Fruit fly (Drosophila melanogaster): Measurements from ENCODE around the gene Cht5.

The Cht5 gene

DNA sequence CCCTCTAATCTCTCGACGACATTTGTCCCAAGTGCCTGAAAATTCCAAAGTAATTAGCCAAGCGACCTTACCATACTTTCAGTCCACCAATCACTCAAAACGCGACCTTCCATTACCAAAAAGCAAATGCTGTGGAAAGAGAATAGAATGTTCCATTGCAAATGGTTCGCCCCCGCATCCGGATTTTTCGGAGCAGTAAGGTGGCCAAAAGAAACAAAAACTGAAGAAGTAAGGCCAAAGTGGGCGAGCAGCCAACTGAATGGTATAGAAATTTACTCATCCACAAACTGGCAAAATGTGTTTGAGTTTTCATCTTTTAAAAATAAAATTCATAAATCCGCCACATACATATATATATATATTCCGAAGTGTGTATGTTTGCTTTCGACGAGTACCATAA lies 6.0 kb downstream of the Cht5 start:
- TF ChIP-seq CTCF (optimal IDR thresholded peaks at IDR 0.05) (no peak), CG8478 (optimal IDR thresholded peaks at IDR 0.05) (no peak)

DNA sequence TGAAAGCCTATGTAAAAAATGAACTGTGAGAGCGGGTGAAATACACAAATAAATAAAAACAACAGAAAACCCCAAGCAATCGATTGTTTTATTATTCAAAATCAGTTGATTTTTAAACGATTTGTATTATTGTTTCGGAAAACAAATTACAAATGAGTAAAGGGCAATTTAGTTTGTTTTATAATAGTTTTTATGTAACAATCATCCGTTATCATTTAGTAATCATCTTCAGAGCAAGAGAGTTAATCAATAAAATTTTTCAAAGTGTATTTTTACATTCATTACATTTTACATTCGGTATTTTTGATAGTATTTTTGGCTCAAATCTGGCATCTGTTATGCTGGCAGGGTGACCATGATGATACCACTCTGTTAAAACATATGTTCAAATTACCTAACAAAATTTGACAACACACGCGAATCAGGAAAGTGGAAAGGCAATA lies 11.9 kb downstream of the Cht5 start, which contains the start of the genes CG42375 and CG9288:
Gene CG42375 (plus strand): TSS at position 384 of the 443 bp plus-strand sequence.
Gene CG9288 (plus strand): TSS at position 384 of the 443 bp plus-strand sequence.
- TF ChIP-seq CTCF (optimal IDR thresholded peaks at IDR 0.05) (no peak), CG8478 (optimal IDR thresholded peaks at IDR 0.05) (no peak)

DNA sequence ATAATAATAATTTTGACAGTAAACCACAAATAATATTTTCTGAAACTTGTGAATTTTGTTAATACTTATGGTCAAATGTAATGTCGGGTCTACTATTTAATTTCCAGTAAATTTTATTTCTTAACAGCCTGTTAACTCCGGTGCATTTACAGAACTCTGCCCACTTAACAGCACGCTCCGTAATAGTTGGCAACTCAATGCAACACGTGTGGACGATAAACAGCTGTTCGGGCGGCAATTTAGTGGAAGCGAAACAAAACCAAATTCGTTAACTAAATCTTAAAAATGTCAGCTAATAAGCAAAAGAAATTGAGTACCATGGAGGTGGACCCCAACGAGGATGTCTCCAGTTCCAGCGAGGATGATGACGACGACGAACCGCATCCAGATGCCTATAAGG lies 13.4 kb downstream of the Cht5 start, which contains the start of gene CG9286:
Gene CG9286 (plus strand): TSS at position 196 of the 400 bp plus-strand sequence.
- no peak for TF ChIP-seq CG8478 (optimal IDR thresholded peaks at IDR 0.05)
- TF ChIP-seq CTCF (optimal IDR thresholded peaks at IDR 0.05) = no peak

- TF ChIP-seq CG8478 (optimal IDR thresholded peaks at IDR 0.05) (no peak), CTCF (optimal IDR thresholded peaks at IDR 0.05) (no peak)
Measured at dm6 chr3R:13782035-13782434, 14.7 kb downstream of the Cht5 start, which contains the start of gene Dip-B. Gene Dip-B, plus strand, starts transcription at chr3R:13782288.

- no peak for TF ChIP-seq CTCF (optimal IDR thresholded peaks at IDR 0.05)
- TF ChIP-seq CG8478 (optimal IDR thresholded peaks at IDR 0.05) = no peak
Measured at dm6 chr3R:13782578-13782977, 15.2 kb downstream of the Cht5 start.

dm6 chr3R:13783397-13783796 lies 16.0 kb downstream of the Cht5 start:
- TF ChIP-seq CTCF (optimal IDR thresholded peaks at IDR 0.05) (no peak), CG8478 (optimal IDR thresholded peaks at IDR 0.05) (no peak)

- TF ChIP-seq CTCF (optimal IDR thresholded peaks at IDR 0.05) = no peak
- no peak for TF ChIP-seq CG8478 (optimal IDR thresholded peaks at IDR 0.05)
Measured at dm6 chr3R:13785895-13786294, 18.5 kb downstream of the Cht5 start.

DNA sequence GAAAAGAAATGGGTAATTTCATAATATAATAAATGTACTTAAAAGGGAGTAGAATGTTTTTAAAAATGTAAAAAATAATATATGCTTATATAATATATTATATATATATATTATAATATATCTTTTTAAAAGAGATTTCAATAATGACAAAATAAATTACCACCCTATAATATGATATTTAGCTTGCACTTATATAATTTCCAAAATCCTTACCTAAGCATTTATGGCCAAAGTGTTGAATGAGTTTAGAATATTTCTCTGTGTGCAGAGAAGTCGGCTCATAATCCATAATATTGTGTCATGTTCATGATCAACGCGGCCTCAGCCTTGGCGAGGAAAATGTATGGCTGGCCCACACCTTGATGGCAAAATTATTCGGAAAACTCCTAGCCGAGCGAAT lies 20.9 kb downstream of the Cht5 start:
- no peak for TF ChIP-seq CTCF (optimal IDR thresholded peaks at IDR 0.05)

- TF ChIP-seq CTCF (optimal IDR thresholded peaks at IDR 0.05) (no peak), CG8478 (optimal IDR thresholded peaks at IDR 0.05) (no peak)
Measured at dm6 chr3R:13788672-13789071, 21.3 kb downstream of the Cht5 start.

dm6 chr3R:13789617-13790277 lies 22.4 kb downstream of the Cht5 start:
- no peak for TF ChIP-seq CTCF (optimal IDR thresholded peaks at IDR 0.05)

dm6 chr3R:13790820-13791219 lies 23.5 kb downstream of the Cht5 start:
- no peak for TF ChIP-seq CTCF (optimal IDR thresholded peaks at IDR 0.05)

DNA sequence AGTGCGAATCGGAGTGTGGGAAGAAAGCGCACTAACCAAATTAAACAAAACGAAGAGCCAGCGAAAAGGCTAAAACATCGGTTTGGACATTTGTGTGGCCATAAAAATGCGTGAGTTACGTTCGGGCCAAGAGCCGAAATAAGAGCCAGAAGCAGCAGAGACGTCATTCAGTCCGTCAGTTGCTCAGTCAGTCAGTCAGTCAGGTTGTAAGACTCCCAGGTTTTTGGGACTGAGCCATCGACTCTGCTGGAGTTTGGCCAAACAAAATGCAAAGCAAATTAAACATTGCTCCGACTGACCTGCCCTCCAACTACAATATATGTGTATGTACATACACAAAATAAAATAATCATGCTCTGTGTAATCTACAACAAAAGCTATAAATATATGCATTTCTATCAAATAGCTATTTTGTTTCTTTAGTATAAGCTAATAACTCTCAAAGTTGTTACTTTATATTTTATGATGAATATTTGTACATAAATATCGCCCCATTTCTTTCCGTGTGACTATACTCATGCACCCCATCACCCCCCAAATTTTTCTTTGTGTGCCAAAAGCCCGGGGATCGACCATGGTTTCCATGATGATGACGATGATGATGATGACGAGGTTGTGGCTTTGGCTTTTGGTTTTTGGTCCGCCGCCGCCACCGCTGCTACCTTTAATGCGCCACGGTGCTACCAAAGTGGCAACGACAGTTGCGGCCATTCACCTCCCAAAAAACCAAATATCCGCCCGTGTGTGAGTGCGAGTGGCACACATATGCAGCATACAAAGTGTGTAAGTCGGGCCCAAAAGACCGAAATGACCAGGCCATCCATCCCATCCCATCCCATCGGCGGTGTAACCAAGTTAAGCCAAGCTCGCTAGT lies 26.0 kb downstream of the Cht5 start:
- TF ChIP-seq CTCF (optimal IDR thresholded peaks at IDR 0.05) (no peak), CG8478 (optimal IDR thresholded peaks at IDR 0.05) (no peak)

DNA sequence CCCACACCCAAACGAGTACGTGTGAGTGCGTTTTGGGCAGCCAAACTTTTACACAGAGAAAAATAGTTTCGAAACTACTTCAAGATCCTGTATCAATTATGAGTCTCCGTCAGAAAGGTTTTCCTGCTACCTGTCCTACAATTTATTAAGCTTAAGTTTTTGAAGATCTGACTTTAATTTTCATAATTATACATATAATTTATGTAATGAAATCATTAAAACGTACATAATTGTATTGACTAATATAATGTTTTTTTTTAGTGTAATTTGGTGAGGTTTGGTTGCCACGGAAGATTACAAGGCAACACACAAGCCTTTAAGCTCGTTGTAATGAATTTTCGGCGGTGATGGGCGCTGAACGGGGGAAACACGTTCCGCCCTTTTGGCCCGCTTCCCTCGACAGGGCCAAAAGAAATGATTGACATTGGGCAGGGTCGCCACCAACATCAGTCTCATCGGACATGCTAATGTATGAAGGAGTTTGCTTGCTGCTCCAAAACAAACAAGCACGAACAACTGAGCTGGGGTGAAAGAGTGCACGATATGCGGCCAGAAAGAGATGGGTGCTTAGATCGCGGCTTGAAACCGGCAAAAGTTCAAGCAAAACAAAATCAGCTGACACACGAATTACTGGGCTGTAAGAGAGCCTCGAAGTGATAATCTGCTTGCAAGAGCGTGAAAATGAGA lies 26.8 kb downstream of the Cht5 start:
- no peak for TF ChIP-seq CTCF (optimal IDR thresholded peaks at IDR 0.05)
- no peak for TF ChIP-seq CG8478 (optimal IDR thresholded peaks at IDR 0.05)

DNA sequence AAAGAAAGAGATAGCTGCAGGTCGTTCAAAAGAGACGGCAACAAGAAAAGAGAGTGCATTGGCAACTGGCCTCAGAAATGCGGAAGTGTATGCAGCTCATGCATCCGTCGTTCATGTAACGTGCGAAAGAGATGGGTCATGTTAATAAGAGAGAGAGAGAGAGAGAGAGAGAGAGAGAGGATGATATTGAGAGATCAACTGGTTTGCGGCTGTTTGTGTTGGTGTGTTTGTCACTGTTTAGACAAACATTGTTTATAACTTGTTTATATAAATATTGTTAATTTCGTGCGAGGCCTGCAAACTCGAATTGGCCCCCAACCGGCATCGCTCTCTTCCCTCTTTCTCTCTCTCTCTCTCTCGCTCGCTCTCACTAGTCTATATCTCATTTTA lies 27.3 kb downstream of the Cht5 start:
- TF ChIP-seq CG8478 (optimal IDR thresholded peaks at IDR 0.05) = no peak
- no peak for TF ChIP-seq CTCF (optimal IDR thresholded peaks at IDR 0.05)

DNA sequence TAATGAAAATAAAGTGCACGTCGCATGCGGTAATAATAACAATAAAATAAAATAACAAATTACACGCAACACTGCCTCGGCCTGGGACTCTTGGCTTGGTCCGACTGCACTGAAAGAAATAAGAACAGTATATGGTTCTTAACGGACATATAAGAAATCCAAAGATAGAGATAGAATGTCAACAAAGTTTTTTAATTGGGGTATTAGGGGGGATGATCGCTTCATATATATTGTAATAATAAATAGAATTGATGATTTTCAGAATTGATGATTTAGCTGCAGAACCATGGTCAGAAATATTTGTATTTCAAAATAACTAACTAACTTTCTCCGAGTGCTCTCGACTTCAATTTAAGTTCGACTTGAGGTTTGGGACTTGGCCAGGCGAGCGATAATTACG lies 28.7 kb downstream of the Cht5 start:
- TF ChIP-seq CG8478 (optimal IDR thresholded peaks at IDR 0.05) = no peak
- TF ChIP-seq CTCF (optimal IDR thresholded peaks at IDR 0.05) = no peak

All from S2 (cell line).